Fruit fly (Drosophila melanogaster): ENCODE measurements around the gene eIF4E3.

eIF4E3 gene

DNA sequence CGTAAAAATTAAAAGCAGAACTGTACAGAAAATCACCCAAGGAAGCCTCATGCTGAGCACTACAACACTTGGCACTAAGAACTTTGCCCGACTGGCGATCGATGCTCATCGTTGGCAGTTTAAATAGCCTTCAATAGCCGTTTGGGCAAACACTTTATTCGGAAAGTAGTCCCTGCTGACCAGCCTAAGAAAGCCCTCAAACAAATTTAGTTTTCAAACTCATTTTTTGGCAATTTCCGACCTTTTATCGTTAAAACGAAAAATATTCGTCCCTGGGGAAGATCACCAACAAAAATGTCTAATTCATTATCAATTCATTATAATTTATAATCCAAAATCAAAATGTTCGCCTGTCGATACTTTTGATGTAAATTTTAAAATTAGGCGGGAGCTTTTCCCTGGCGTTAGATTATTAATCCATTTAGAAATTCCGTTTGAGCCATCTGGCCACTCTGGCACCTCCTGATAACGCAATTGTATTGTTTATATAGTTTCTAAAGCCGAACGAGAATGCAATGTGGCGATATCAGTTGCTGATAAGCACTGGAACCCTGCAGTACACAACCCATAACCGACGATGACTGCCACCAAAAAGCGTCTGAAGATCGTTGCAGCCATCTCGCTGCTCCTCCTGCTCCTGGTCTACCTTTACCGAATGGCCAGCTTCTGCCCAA is 48.4 kb upstream of the eIF4E3 start, which contains the start of the genes mthl7 and Uxs (continued):
- TF ChIP-seq CG3407 (GFP tag; optimal IDR thresholded peaks at IDR 0.05) (no peak), CG12155 (GFP tag; optimal IDR thresholded peaks at IDR 0.05) (no peak), CG1792 (GFP tag; optimal IDR thresholded peaks at IDR 0.05) (no peak), chm (GFP tag; IDR thresholded peaks at IDR 0.05) (no peak), ab (GFP tag; optimal IDR thresholded peaks at IDR 0.05) (no peak), Sry-β (GFP tag; optimal IDR thresholded peaks at IDR 0.05) (no peak), repo (GFP tag; optimal IDR thresholded peaks at IDR 0.05) (no peak), pb (GFP tag; optimal IDR thresholded peaks at IDR 0.05) (no peak), run (tag; optimal IDR thresholded peaks at IDR 0.05) (no peak), ATbp (GFP tag; optimal IDR thresholded peaks at IDR 0.05) (no peak), ken (GFP tag; IDR thresholded peaks at IDR 0.05) (no peak), disco-r (GFP tag; optimal IDR thresholded peaks at IDR 0.05) (no peak), Hand (GFP tag; optimal IDR thresholded peaks at IDR 0.05) (no peak), so (GFP tag; IDR thresholded peaks at IDR 0.05) (no peak), nerfin-2 (GFP tag; IDR thresholded peaks at IDR 0.05; ENCODE audit: partially characterized antibody) (no peak), Fer2 (tag; optimal IDR thresholded peaks at IDR 0.05) (no peak), CG7786 (GFP tag; optimal IDR thresholded peaks at IDR 0.05) (no peak), CG13894 (tag; optimal IDR thresholded peaks at IDR 0.05) (no peak), Poxn (GFP tag; IDR thresholded peaks at IDR 0.05) (no peak), CG15514 (GFP tag; optimal IDR thresholded peaks at IDR 0.05) (peak; percentile 45), odd (GFP tag; optimal IDR thresholded peaks at IDR 0.05) (no peak), sens (GFP tag) (peak; percentile 81), ac (GFP tag; optimal IDR thresholded peaks at IDR 0.05) (no peak), CG15011 (GFP tag; optimal IDR thresholded peaks at IDR 0.05) (no peak), Gsc (GFP tag; IDR thresholded peaks at IDR 0.05) (no peak), gcm2 (GFP tag; optimal IDR thresholded peaks at IDR 0.05) (no peak), sc (optimal IDR thresholded peaks at IDR 0.05) (no peak), sc (GFP tag; optimal IDR thresholded peaks at IDR 0.05) (no peak), nom (GFP tag; optimal IDR thresholded peaks at IDR 0.05) (no peak), CG3726 (GFP tag; IDR thresholded peaks at IDR 0.05) (no peak), CG11696 (GFP tag; IDR thresholded peaks at IDR 0.05) (no peak), CG15601 (tag; optimal IDR thresholded peaks at IDR 0.05) (no peak), Max (GFP tag; optimal IDR thresholded peaks at IDR 0.05) (no peak), CG18262 (tag; optimal IDR thresholded peaks at IDR 0.05) (no peak), CG30020 (tag; optimal IDR thresholded peaks at IDR 0.05) (no peak), Antp (GFP tag; optimal IDR thresholded peaks at IDR 0.05) (no peak), CG31224 (GFP tag; IDR thresholded peaks at IDR 0.05) (no peak), amos (GFP tag; IDR thresholded peaks at IDR 0.05; ENCODE audit: partially characterized antibody) (peak; percentile 30; the same call in 1 of the 2 replicates), YL-1 (GFP tag; optimal IDR thresholded peaks at IDR 0.05) (peak; percentile 46), org-1 (GFP tag; optimal IDR thresholded peaks at IDR 0.05) (no peak), Adf1 (GFP tag; IDR thresholded peaks at IDR 0.05) (no peak), seq (GFP tag; IDR thresholded peaks at IDR 0.05) (no peak), Rfx (GFP tag; IDR thresholded peaks at IDR 0.05) (no peak), pita (GFP tag; optimal IDR thresholded peaks at IDR 0.05) (no peak), CG14441 (GFP tag; IDR thresholded peaks at IDR 0.05) (no peak), CG11456 (GFP tag; IDR thresholded peaks at IDR 0.05) (no peak), bcd (GFP tag; optimal IDR thresholded peaks at IDR 0.05) (no peak), gce (GFP tag; IDR thresholded peaks at IDR 0.05) (no peak), Hr39 (optimal IDR thresholded peaks at IDR 0.05) (no peak), CG13123 (GFP tag; optimal IDR thresholded peaks at IDR 0.05) (no peak), zen (tag; optimal IDR thresholded peaks at IDR 0.05) (no peak), CG8281 (tag; optimal IDR thresholded peaks at IDR 0.05) (no peak)
